Worm (Caenorhabditis elegans) whole organism, late embryonic: ENCODE results near the gene gst-9.

Experiments used
- C38D4.7 ChIP-seq: fragments of 200-800 bp; sonication (Bioruptor generic); optimal IDR thresholded peaks from 2 replicates; lab custom pipeline; 2018; ENCODE audit warnings: mild to moderate bottlenecking, missing genetic modification characterization, moderate library complexity, missing compliant biosample characterization
- T23F11.4 ChIP-seq: fragments of 200-800 bp; sonication (Bioruptor generic); optimal IDR thresholded peaks from 2 replicates; lab custom pipeline; 2018; ENCODE audit warnings: mild to moderate bottlenecking, missing genetic modification characterization, missing compliant biosample characterization
- ama-1 ChIP-seq: fragments of 150-350 bp; optimal IDR thresholded peaks from 2 replicates; lab custom pipeline; 2014
- ets-4 ChIP-seq: sonication (generic microtip); optimal IDR thresholded peaks from 2 replicates; lab custom pipeline; 2016; ENCODE audit warnings: missing genetic modification characterization, missing compliant biosample characterization
- eyg-1 ChIP-seq: sonication (generic microtip); optimal IDR thresholded peaks from 2 replicates; lab custom pipeline; 2016; ENCODE audit warnings: missing genotype, missing genetic modification characterization, missing compliant biosample characterization
- fkh-10 ChIP-seq: fragments of 150-350 bp; optimal IDR thresholded peaks from 2 replicates; lab custom pipeline; 2014; ENCODE audit warnings: missing biosample characterization, missing genetic modification reagents, missing genetic modification characterization
- nhr-11 ChIP-seq: fragments of 150-350 bp; optimal IDR thresholded peaks from 2 replicates; lab custom pipeline; 2014; ENCODE audit warnings: missing biosample characterization, missing genetic modification characterization
- pha-4 ChIP-seq: fragments of 150-350 bp; optimal IDR thresholded peaks from 2 replicates; lab custom pipeline; 2018; ENCODE audit warnings: missing biosample characterization, missing genetic modification reagents, missing genetic modification characterization

DNA sequence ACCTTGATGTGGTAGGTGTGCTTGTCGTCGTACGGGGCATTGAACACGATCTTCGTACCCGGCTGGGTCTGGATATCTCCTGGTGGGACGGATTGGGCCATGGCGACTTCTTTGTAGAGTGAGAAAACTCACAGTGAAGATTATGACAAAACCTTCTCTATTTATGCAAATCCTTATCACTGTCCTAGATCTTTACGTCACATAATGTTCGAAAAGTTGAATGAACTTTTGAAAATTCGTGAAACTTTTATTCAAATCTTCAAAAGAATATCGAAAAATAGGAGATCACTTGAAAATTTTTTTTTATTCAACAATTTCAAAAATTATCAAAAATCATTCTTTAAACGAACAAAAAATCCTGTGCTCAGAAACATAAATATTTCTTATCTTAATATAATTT is 1.2 kb downstream of the gst-9 start, which contains the start of gene msp-33:
- TF ChIP-seq fkh-10 (GFP tag; lab: Kevin White, UChicago) (no peak), nhr-11 (no peak), eyg-1 (no peak), ets-4 (tag; lab: Kevin White, UChicago) (no peak), C38D4.7 (no peak), T23F11.4 (GFP tag; lab: Kevin White, UChicago) (no peak), pha-4 (tag; lab: Kevin White, UChicago) (no peak), ama-1 (lab: Kevin White, UChicago) (no peak)
